Fruit fly (Drosophila melanogaster) whole organism, wandering third instar larva: ENCODE results near the gene CG32425.
A peak's percentile ranks its signal among the peaks of the same experiment; 100 is the strongest.

ENCODE experiments used
- Abd-B ChIP-seq: fragments of >200 bp; optimal IDR thresholded peaks from 2 replicates; lab custom pipeline; 2017; ENCODE audit warnings: missing biosample characterization, missing genetic modification characterization
- CG32264 ChIP-seq: fragments of 200-800 bp; sonication (Bioruptor generic); optimal IDR thresholded peaks from 2 replicates; lab custom pipeline; 2016; ENCODE audit warnings: missing biosample characterization, missing genetic modification characterization
- CG9705 ChIP-seq: fragments of 200-800 bp; sonication (Bioruptor generic); optimal IDR thresholded peaks from 2 replicates; lab custom pipeline; 2018; ENCODE audit warnings: missing biosample characterization, mild to moderate bottlenecking, missing genetic modification characterization
- CrebA ChIP-seq: fragments of 200-800 bp; sonication (Bioruptor generic); optimal IDR thresholded peaks from 2 replicates; lab custom pipeline; 2016; ENCODE audit warnings: missing biosample characterization, mild to moderate bottlenecking, missing genetic modification characterization, borderline replicate concordance
- Dfd ChIP-seq: fragments of >200 bp; optimal IDR thresholded peaks from 2 replicates; lab custom pipeline; 2017; ENCODE audit warnings: missing biosample characterization, missing genetic modification characterization
- Dif ChIP-seq: fragments of 200-275, 200-300 bp; sonication (Bioruptor generic); optimal IDR thresholded peaks from 2 replicates; lab custom pipeline; 2018; ENCODE audit warnings: missing biosample characterization, missing genetic modification characterization; ENCODE audit not compliant: partially characterized antibody
- GATAd ChIP-seq: sonication (Bioruptor generic); optimal IDR thresholded peaks from 2 replicates; lab custom pipeline; 2016; ENCODE audit warnings: missing biosample characterization, missing genetic modification characterization
- HLH106 ChIP-seq: fragments of 200-800 bp; optimal IDR thresholded peaks from 3 replicates; lab custom pipeline; 2019; ENCODE audit warnings: missing biosample characterization, mild to moderate bottlenecking, missing genetic modification characterization, moderate library complexity
- Hnf4 ChIP-seq: fragments of 200-800 bp; sonication (Bioruptor generic); optimal IDR thresholded peaks from 2 replicates; lab custom pipeline; 2016; ENCODE audit warnings: missing biosample characterization, mild to moderate bottlenecking, missing genetic modification characterization
- Hr78 ChIP-seq: fragments of >200 bp; optimal IDR thresholded peaks from 2 replicates; lab custom pipeline; 2017; ENCODE audit warnings: missing biosample characterization, missing genetic modification characterization
- Hr83 ChIP-seq: fragments of 200-300 bp; sonication (Bioruptor generic); optimal IDR thresholded peaks from 2 replicates; lab custom pipeline; 2016; ENCODE audit warnings: missing biosample characterization, mild to moderate bottlenecking, missing genetic modification characterization, moderate library complexity; ENCODE audit not compliant: poor library complexity, severe bottlenecking
- Jra ChIP-seq: sonication (Bioruptor generic); optimal IDR thresholded peaks from 2 replicates; lab custom pipeline; 2016; ENCODE audit warnings: missing biosample characterization, missing genetic modification characterization
- Mio ChIP-seq: sonication (Bioruptor generic); optimal IDR thresholded peaks from 2 replicates; lab custom pipeline; 2016; ENCODE audit warnings: missing biosample characterization, missing genetic modification characterization
- Myc ChIP-seq: fragments of >200 bp; optimal IDR thresholded peaks from 2 replicates; lab custom pipeline; 2017
- N ChIP-seq: fragments of >200 bp; optimal IDR thresholded peaks from 2 replicates; lab custom pipeline; 2018; ENCODE audit warnings: missing biosample characterization, missing external identifiers, missing genetic modification characterization
- OdsH ChIP-seq: fragments of 200-800 bp; sonication (Bioruptor generic); optimal IDR thresholded peaks from 2 replicates; lab custom pipeline; 2016; ENCODE audit warnings: missing biosample characterization, mild to moderate bottlenecking, missing genetic modification characterization
- Rel ChIP-seq, 2 experiments: fragments of 200-800 bp; sonication (Bioruptor generic) in 1 of 2; optimal IDR thresholded peaks; 2 replicates in 1 of 2; 3 replicates in 1 of 2; lab custom pipeline; 2016 to 2019; ENCODE audit warnings: mild to moderate bottlenecking in 2 of 2, missing biosample characterization in 2 of 2, missing genetic modification characterization in 2 of 2, moderate library complexity in 1 of 2
- Sp1 ChIP-seq: fragments of 200-800 bp; sonication (Bioruptor generic); optimal IDR thresholded peaks from 3 replicates; lab custom pipeline; 2019; ENCODE audit warnings: missing biosample characterization, mild to moderate bottlenecking, missing genetic modification characterization, moderate library complexity
- Vsx2 ChIP-seq: fragments of 200-300, 225-300 bp; sonication (Bioruptor generic); optimal IDR thresholded peaks from 2 replicates; lab custom pipeline; 2018; ENCODE audit warnings: missing biosample characterization, missing genetic modification characterization; ENCODE audit not compliant: partially characterized antibody
- br ChIP-seq: fragments of 200-800 bp; sonication (Bioruptor generic); optimal IDR thresholded peaks from 2 replicates; lab custom pipeline; 2016; ENCODE audit warnings: missing biosample characterization, missing genetic modification characterization
- brk ChIP-seq: fragments of 200-800 bp; sonication (Bioruptor generic); optimal IDR thresholded peaks from 2 replicates; lab custom pipeline; 2016; ENCODE audit warnings: missing biosample characterization, mild to moderate bottlenecking, missing genetic modification characterization
- dl ChIP-seq, 2 experiments: fragments of 175-275, 200-275 bp in 1 of 2; fragments of 200-275 bp in 1 of 2; sonication (Bioruptor generic); optimal IDR thresholded peaks; lab custom pipeline; 2018; ENCODE audit warnings: mild to moderate bottlenecking in 2 of 2, missing biosample characterization in 2 of 2, missing genetic modification characterization in 2 of 2, moderate library complexity in 2 of 2; ENCODE audit not compliant: partially characterized antibody in 2 of 2, insufficient read depth in 1 of 2
- dmrt93B ChIP-seq: fragments of 200-800 bp; sonication (Bioruptor generic); optimal IDR thresholded peaks from 2 replicates; lab custom pipeline; 2018; ENCODE audit warnings: missing biosample characterization, mild to moderate bottlenecking, missing genetic modification characterization
- dsf ChIP-seq: sonication (Bioruptor generic); optimal IDR thresholded peaks from 2 replicates; lab custom pipeline; 2016; ENCODE audit warnings: missing biosample characterization, missing genetic modification characterization, borderline replicate concordance
- ey ChIP-seq: fragments of 200-800 bp; sonication (Bioruptor generic); optimal IDR thresholded peaks from 2 replicates; lab custom pipeline; 2016; ENCODE audit warnings: missing biosample characterization, missing genetic modification characterization
- foxo ChIP-seq, 2 experiments: fragments of 200-800 bp; sonication (Bioruptor generic); optimal IDR thresholded peaks; 2 replicates in 1 of 2; 3 replicates in 1 of 2; lab custom pipeline; 2016 to 2017; ENCODE audit warnings: missing biosample characterization in 2 of 2, missing genetic modification characterization in 2 of 2
- fru ChIP-seq: fragments of 200-800 bp; sonication (Bioruptor generic); optimal IDR thresholded peaks from 3 replicates; lab custom pipeline; 2016; ENCODE audit warnings: missing biosample characterization, mild to moderate bottlenecking, missing genetic modification characterization
- h ChIP-seq: fragments of 200-800 bp; sonication (Bioruptor generic); optimal IDR thresholded peaks from 3 replicates; lab custom pipeline; 2016; ENCODE audit warnings: missing biosample characterization, mild to moderate bottlenecking, missing genetic modification characterization
- jim ChIP-seq: fragments of 175-275, 200-325 bp; sonication (Bioruptor generic); optimal IDR thresholded peaks from 2 replicates; lab custom pipeline; 2016; ENCODE audit warnings: missing biosample characterization, mild to moderate bottlenecking, missing genetic modification characterization
- lola ChIP-seq: fragments of >200 bp; optimal IDR thresholded peaks from 2 replicates; lab custom pipeline; 2017; ENCODE audit warnings: missing biosample characterization, missing genetic modification characterization
- pan ChIP-seq: fragments of >200 bp; optimal IDR thresholded peaks from 2 replicates; lab custom pipeline; 2017
- psq ChIP-seq: fragments of 200-800 bp; sonication (Bioruptor generic); optimal IDR thresholded peaks from 3 replicates; lab custom pipeline; 2017; ENCODE audit warnings: missing biosample characterization, mild to moderate bottlenecking, missing genetic modification characterization, moderate library complexity
- rgr ChIP-seq: fragments of 200-800 bp; sonication (Bioruptor generic); optimal IDR thresholded peaks from 3 replicates; lab custom pipeline; 2016; ENCODE audit warnings: missing biosample characterization, mild to moderate bottlenecking, missing genetic modification characterization
- sage ChIP-seq: fragments of 200-800 bp; sonication (Bioruptor generic); optimal IDR thresholded peaks from 2 replicates; lab custom pipeline; 2016; ENCODE audit warnings: missing biosample characterization, mild to moderate bottlenecking, missing genetic modification characterization
- sv ChIP-seq: fragments of 200-800 bp; sonication (Bioruptor generic); optimal IDR thresholded peaks from 3 replicates; lab custom pipeline; 2016; ENCODE audit warnings: missing biosample characterization, missing genetic modification characterization
- tai ChIP-seq: sonication (Bioruptor generic); optimal IDR thresholded peaks from 2 replicates; lab custom pipeline; 2016; ENCODE audit warnings: missing biosample characterization, missing genetic modification characterization
- usp ChIP-seq: fragments of >200 bp; optimal IDR thresholded peaks from 2 replicates; lab custom pipeline; 2017; ENCODE audit warnings: missing biosample characterization, missing genetic modification characterization
- woc ChIP-seq: sonication (Bioruptor generic); optimal IDR thresholded peaks from 2 replicates; lab custom pipeline; 2016; ENCODE audit warnings: missing biosample characterization, mild to moderate bottlenecking, missing genetic modification characterization

Gene CG32425

DNA sequence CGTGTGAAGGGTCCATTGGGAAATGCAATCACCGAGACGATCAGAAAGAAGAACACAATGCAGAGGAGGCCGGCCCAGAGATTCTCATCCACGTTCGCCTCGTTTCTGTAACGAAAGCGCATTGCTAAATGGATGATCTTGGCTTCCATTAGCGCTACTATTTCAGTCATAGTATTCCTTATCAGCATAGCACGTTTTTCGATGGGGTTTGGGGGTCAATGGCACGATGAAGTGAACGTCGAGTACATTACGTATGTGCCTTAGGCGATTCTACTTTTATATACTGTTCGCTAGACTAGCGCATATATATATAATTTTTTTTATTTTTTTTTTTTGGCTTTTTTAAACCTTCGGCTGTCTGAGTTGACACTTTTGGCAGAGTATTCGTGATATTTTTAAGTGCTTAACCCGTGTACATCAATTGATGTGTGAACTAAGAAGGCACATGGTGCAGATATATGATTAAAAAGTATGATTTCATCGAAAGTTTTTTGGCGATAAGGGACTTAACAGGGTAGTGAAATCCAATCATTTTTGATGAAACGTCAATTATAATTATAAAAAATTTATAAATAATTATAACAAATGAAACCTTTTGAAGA lies 27.4 kb downstream of the CG32425 start:
- TF ChIP-seq sage (GFP tag; lab: Kevin White, UChicago), result no peak
- no peak for TF ChIP-seq pan (lab: Kevin White, UChicago)
- TF ChIP-seq GATAd, result no peak
- no peak for TF ChIP-seq dsf (GFP tag; lab: Kevin White, UChicago)
- no peak for TF ChIP-seq Mio (GFP tag; lab: Kevin White, UChicago)
- TF ChIP-seq Myc (lab: Kevin White, UChicago), result no peak
- TF ChIP-seq Vsx2 (GFP tag; lab: Kevin White, UChicago), result no peak
- TF ChIP-seq jim (GFP tag; lab: Kevin White, UChicago), result no peak
- no peak for TF ChIP-seq foxo (GFP tag; optimal IDR thresholded peaks at IDR 0.05; lab: Kevin White, UChicago)
- TF ChIP-seq, all 38 proteins: peak for 0

DNA sequence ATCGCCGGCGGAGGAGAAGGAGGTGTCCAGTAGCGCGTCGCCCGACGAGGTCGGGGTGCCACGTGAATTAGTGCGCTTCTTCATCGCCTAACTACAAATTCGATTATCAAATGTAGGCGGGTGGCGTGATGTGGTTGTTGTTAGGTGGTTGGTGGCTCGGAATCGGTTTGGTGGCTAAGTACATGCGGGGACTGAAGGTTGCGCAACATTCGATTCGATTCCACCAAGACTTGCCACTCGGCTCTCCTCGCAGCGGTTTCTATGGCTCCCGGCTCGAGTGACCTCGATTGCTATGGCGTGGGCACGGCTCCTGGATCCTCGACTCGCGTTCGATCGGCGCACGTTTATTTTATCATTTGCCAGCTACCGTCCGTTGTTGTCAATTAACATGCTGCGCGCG lies 28.6 kb downstream of the CG32425 start:
- no peak for TF ChIP-seq CG32264 (GFP tag; lab: Kevin White, UChicago)
- TF ChIP-seq dl (GFP tag; optimal IDR thresholded peaks at IDR 0.05; lab: Kevin White, UChicago; ENCODE audit: insufficient read depth in 1 of 2, partially characterized antibody in 2 of 2), result no peak
- TF ChIP-seq br (GFP tag; lab: Kevin White, UChicago), result no peak
- no peak for TF ChIP-seq h (GFP tag; lab: Kevin White, UChicago)
- no peak for TF ChIP-seq Vsx2 (GFP tag; lab: Kevin White, UChicago)
- no peak for TF ChIP-seq GATAd
- no peak for TF ChIP-seq sv (GFP tag; lab: Kevin White, UChicago)
- no peak for TF ChIP-seq Sp1 (GFP tag; lab: Kevin White, UChicago)
- TF ChIP-seq Hnf4, result no peak
- TF ChIP-seq Dif (GFP tag; lab: Kevin White, UChicago), result no peak
- TF ChIP-seq Mio (GFP tag; lab: Kevin White, UChicago), result no peak
- no peak for TF ChIP-seq tai
- no peak for TF ChIP-seq Dfd (GFP tag; lab: Kevin White, UChicago)
- TF ChIP-seq sage (GFP tag; lab: Kevin White, UChicago), result no peak
- TF ChIP-seq OdsH, result no peak

DNA sequence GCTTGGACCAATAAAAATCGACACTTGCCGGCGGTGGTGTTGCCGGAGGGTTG lies 28.8 kb downstream of the CG32425 start, which contains the start of gene Pss:
Pss (minus strand) TSS at position 32 of the 53 bp plus-strand sequence.
- TF ChIP-seq CG32264 (GFP tag; lab: Kevin White, UChicago) (no peak), tai (no peak), Sp1 (GFP tag; lab: Kevin White, UChicago) (no peak), dmrt93B (no peak), CrebA (GFP tag; lab: Kevin White, UChicago) (no peak)

DNA sequence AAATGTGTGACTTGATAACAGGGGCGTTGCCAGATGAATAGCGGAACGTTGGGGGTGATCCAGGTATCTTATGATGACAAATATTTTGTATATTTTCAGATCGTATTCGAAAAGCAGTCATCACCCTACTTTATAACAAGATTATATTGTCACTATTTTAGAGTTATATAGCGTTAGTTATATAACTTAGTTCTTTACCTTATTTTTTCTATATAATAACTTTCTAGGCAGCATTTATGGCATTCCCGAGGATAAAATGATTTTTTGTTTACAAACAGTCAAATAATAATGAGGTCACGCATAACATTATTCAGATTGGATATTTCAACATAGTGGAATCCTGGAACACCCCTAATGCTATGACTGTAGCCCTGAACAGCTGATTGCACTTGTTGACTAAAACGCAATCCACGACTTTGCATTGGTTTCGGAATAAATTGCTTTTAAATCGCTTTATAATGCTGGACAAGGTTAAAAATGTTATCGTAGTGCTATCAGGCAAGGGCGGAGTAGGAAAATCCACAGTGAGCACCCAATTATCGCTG lies 29.1 kb downstream of the CG32425 start, which contains the start of gene Nubp2:
Nubp2 (plus strand) TSS at position 381 of the 545 bp plus-strand sequence.
- TF ChIP-seq woc (GFP tag; lab: Kevin White, UChicago) (peak; percentile 90), Dif (GFP tag; lab: Kevin White, UChicago) (no peak), pan (lab: Kevin White, UChicago) (no peak), rgr (GFP tag; lab: Kevin White, UChicago) (peak; percentile 95), Abd-B (GFP tag; lab: Kevin White, UChicago) (no peak), jim (GFP tag; lab: Kevin White, UChicago) (no peak), GATAd (no peak), br (GFP tag; lab: Kevin White, UChicago) (peak; percentile 91), lola (GFP tag; lab: Kevin White, UChicago) (no peak), Rel (GFP tag; optimal IDR thresholded peaks at IDR 0.05; lab: Kevin White, UChicago) (peak; percentile 27), Rel (tag; optimal IDR thresholded peaks at IDR 0.05; lab: Kevin White, UChicago) (peak; percentile 74), sv (GFP tag; lab: Kevin White, UChicago) (peak; percentile 93), dmrt93B (peak; percentile 95), HLH106 (tag; lab: Kevin White, UChicago) (peak; percentile 97), Hr83 (GFP tag; lab: Kevin White, UChicago) (peak; percentile 32), h (GFP tag; lab: Kevin White, UChicago) (peak; percentile 95), N (GFP tag; lab: Kevin White, UChicago) (no peak), dl (GFP tag; optimal IDR thresholded peaks at IDR 0.05; lab: Kevin White, UChicago; ENCODE audit: insufficient read depth in 1 of 2, partially characterized antibody in 2 of 2) (no peak), dsf (GFP tag; lab: Kevin White, UChicago) (peak; percentile 87), CrebA (GFP tag; lab: Kevin White, UChicago) (no peak), Myc (lab: Kevin White, UChicago) (peak; percentile 20), tai (no peak), sage (GFP tag; lab: Kevin White, UChicago) (peak; percentile 68), foxo (GFP tag; optimal IDR thresholded peaks at IDR 0.05; lab: Kevin White, UChicago) (peak in 1 of 2 experiments; percentile 96), OdsH (peak; percentile 92), brk (GFP tag; lab: Kevin White, UChicago) (peak; percentile 91), Vsx2 (GFP tag; lab: Kevin White, UChicago) (no peak), CG32264 (GFP tag; lab: Kevin White, UChicago) (peak; percentile 59), Dfd (GFP tag; lab: Kevin White, UChicago) (no peak), psq (GFP tag; lab: Kevin White, UChicago) (peak; percentile 91), fru (peak; percentile 94), ey (GFP tag; lab: Kevin White, UChicago) (peak; percentile 95), Hnf4 (peak; percentile 93), Jra (peak; percentile 90), Hr78 (no peak), CG9705 (GFP tag; lab: Kevin White, UChicago) (peak; percentile 96), Mio (GFP tag; lab: Kevin White, UChicago) (peak; percentile 71), Sp1 (GFP tag; lab: Kevin White, UChicago) (peak; percentile 95), usp (GFP tag; lab: Kevin White, UChicago) (no peak)
